Worm (Caenorhabditis elegans) whole organism, mixed stage, embryonic: ENCODE results near the gene str-37.

Source experiments
- blmp-1 ChIP-seq: fragments of 150-350 bp; optimal IDR thresholded peaks from 2 replicates; lab custom pipeline; 2014; ENCODE audit warnings: missing biosample characterization, missing genetic modification characterization
- elt-1 ChIP-seq: sonication (generic microtip); optimal IDR thresholded peaks from 2 replicates; lab custom pipeline; 2017; ENCODE audit warnings: missing genetic modification characterization, mild to moderate bottlenecking, missing compliant biosample characterization, antibody characterized with exemption, moderate library complexity, borderline replicate concordance; ENCODE audit not compliant: insufficient read depth
- ham-2 ChIP-seq: fragments of 200-800 bp; sonication (Bioruptor generic); optimal IDR thresholded peaks from 2 replicates; lab custom pipeline; 2018; ENCODE audit warnings: mild to moderate bottlenecking, missing genetic modification characterization, missing compliant biosample characterization
- lin-13 ChIP-seq: fragments of 150-350 bp; optimal IDR thresholded peaks from 2 replicates; lab custom pipeline; 2014; ENCODE audit warnings: missing biosample characterization, missing genetic modification characterization
- lsy-2 ChIP-seq: fragments of 150-350 bp; optimal IDR thresholded peaks from 2 replicates; lab custom pipeline; 2014; ENCODE audit warnings: missing biosample characterization, missing genetic modification characterization
- nhr-237 ChIP-seq: fragments of 150-350 bp; optimal IDR thresholded peaks from 2 replicates; lab custom pipeline; 2014; ENCODE audit warnings: missing biosample characterization, missing genetic modification characterization
- nhr-28 ChIP-seq: fragments of 150-350 bp; optimal IDR thresholded peaks from 2 replicates; lab custom pipeline; 2014; ENCODE audit warnings: missing biosample characterization, missing genetic modification characterization
- pha-4 ChIP-seq: fragments of 150-350 bp; optimal IDR thresholded peaks from 2 replicates; lab custom pipeline; 2018; ENCODE audit warnings: missing biosample characterization, missing genetic modification reagents, missing genetic modification characterization
- snpc-4 ChIP-seq: fragments of 150-350 bp; optimal IDR thresholded peaks from 2 replicates; lab custom pipeline; 2014; ENCODE audit warnings: missing biosample characterization, missing genetic modification characterization
- unc-120 ChIP-seq: sonication (generic microtip); optimal IDR thresholded peaks from 2 replicates; lab custom pipeline; 2017; ENCODE audit warnings: missing genetic modification characterization, missing compliant biosample characterization; ENCODE audit not compliant: poor library complexity, severe bottlenecking
- unc-62 ChIP-seq: fragments of 150-350 bp; optimal IDR thresholded peaks from 2 replicates; lab custom pipeline; 2014; ENCODE audit warnings: missing biosample characterization, missing genetic modification reagents, missing genetic modification characterization
- ztf-11 ChIP-seq: fragments of 150-350 bp; optimal IDR thresholded peaks from 2 replicates; lab custom pipeline; 2014; ENCODE audit warnings: missing biosample characterization, missing genetic modification characterization

- no peak for TF ChIP-seq lin-13
- no peak for TF ChIP-seq lsy-2 (tag; lab: Kevin White, UChicago)
- TF ChIP-seq ham-2 (GFP tag; lab: Kevin White, UChicago), result no peak
- TF ChIP-seq snpc-4 (tag; lab: Kevin White, UChicago), result no peak
- no peak for TF ChIP-seq unc-62
- TF ChIP-seq pha-4 (tag; lab: Kevin White, UChicago), result no peak
- no peak for TF ChIP-seq unc-120 (tag; lab: Kevin White, UChicago)
- no peak for TF ChIP-seq elt-1 (tag; lab: Kevin White, UChicago)
- TF ChIP-seq nhr-28 (tag; lab: Kevin White, UChicago), result no peak
- TF ChIP-seq nhr-237 (tag; lab: Kevin White, UChicago), result no peak
- no peak for TF ChIP-seq blmp-1 (tag; lab: Kevin White, UChicago)
- no peak for TF ChIP-seq ztf-11
Measured at ce11 chrV:13297220-13297619, 30.3 kb upstream of the str-37 start, which contains the start of gene C26E1.1.
